Worm (Caenorhabditis elegans) whole organism, late embryonic: Measurements from ENCODE around the gene clec-187.

ENCODE experiments used
- F13H6.1 ChIP-seq: sonication (generic microtip); optimal IDR thresholded peaks from 2 replicates; lab custom pipeline; 2016; ENCODE audit warnings: missing genetic modification characterization, missing compliant biosample characterization
- Y22D7AL.16 ChIP-seq: sonication (generic microtip); optimal IDR thresholded peaks from 2 replicates; lab custom pipeline; 2016; ENCODE audit warnings: missing genetic modification characterization, missing compliant biosample characterization
- ama-1 ChIP-seq: fragments of 150-350 bp; optimal IDR thresholded peaks from 2 replicates; lab custom pipeline; 2014
- ceh-24 ChIP-seq: sonication (generic microtip); optimal IDR thresholded peaks from 2 replicates; lab custom pipeline; 2016; ENCODE audit warnings: mild to moderate bottlenecking, missing genetic modification characterization, missing compliant biosample characterization
- ets-4 ChIP-seq: sonication (generic microtip); optimal IDR thresholded peaks from 2 replicates; lab custom pipeline; 2016; ENCODE audit warnings: missing genetic modification characterization, missing compliant biosample characterization
- fax-1 ChIP-seq: sonication (generic microtip); optimal IDR thresholded peaks from 2 replicates; lab custom pipeline; 2016; ENCODE audit warnings: missing genotype, missing genetic modification characterization, missing compliant biosample characterization
- fkh-6 ChIP-seq: sonication (generic microtip); optimal IDR thresholded peaks from 2 replicates; lab custom pipeline; 2016; ENCODE audit warnings: missing genetic modification characterization, missing compliant biosample characterization
- hlh-13 ChIP-seq: fragments of 200-800 bp; sonication (Bioruptor generic); optimal IDR thresholded peaks from 2 replicates; lab custom pipeline; 2018; ENCODE audit warnings: mild to moderate bottlenecking, missing genetic modification characterization, missing compliant biosample characterization
- nfya-1 ChIP-seq: sonication (generic microtip); optimal IDR thresholded peaks from 2 replicates; lab custom pipeline; 2017; ENCODE audit warnings: missing genetic modification characterization, mild to moderate bottlenecking, missing compliant biosample characterization, antibody characterized with exemption, moderate library complexity
- sdc-2 ChIP-seq: sonication (generic microtip); optimal IDR thresholded peaks from 2 replicates; lab custom pipeline; 2016; ENCODE audit warnings: missing genotype, missing genetic modification characterization, missing compliant biosample characterization
- zip-5 ChIP-seq: sonication (generic microtip); optimal IDR thresholded peaks from 2 replicates; lab custom pipeline; 2016; ENCODE audit warnings: missing genetic modification characterization, missing compliant biosample characterization

DNA sequence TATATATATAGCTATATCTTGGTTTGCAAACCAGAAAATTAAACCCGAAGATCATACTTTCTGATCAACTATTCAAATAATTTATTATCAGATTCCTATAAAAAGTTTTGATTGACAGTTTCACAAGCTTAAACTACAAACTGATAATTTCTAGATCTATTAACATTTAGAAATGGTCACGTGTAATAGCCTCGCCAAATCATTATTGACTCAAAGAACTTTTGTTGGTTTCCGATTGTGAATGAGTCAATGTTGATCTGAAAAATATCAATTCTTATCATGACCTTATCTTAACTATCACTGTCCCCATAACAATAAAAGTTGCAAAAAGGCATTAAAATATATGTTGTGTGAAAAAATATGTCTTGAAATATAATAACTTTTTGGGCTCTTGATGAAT, 29.2 kb downstream of the clec-187 start:
- no peak for TF ChIP-seq fkh-6 (tag; lab: Kevin White, UChicago)
- no peak for TF ChIP-seq hlh-13 (GFP tag; lab: Kevin White, UChicago)
- no peak for TF ChIP-seq sdc-2 (tag; lab: Kevin White, UChicago)
- no peak for TF ChIP-seq fax-1 (tag; lab: Kevin White, UChicago)
- no peak for TF ChIP-seq zip-5 (tag; lab: Kevin White, UChicago)
- no peak for TF ChIP-seq F13H6.1 (tag; lab: Kevin White, UChicago)
- TF ChIP-seq ets-4 (tag; lab: Kevin White, UChicago): no peak
- no peak for TF ChIP-seq ceh-24 (tag; lab: Kevin White, UChicago)
- TF ChIP-seq ama-1 (lab: Kevin White, UChicago): no peak
- TF ChIP-seq nfya-1 (tag; lab: Kevin White, UChicago): no peak
- TF ChIP-seq Y22D7AL.16 (tag; lab: Kevin White, UChicago): no peak
